Fruit fly (Drosophila melanogaster) whole organism, embryonic: ENCODE results near the gene CG8476.

Source experiments
- CG15269 ChIP-seq: fragments of 200-800 bp; sonication (Bioruptor generic); optimal IDR thresholded peaks from 2 replicates; lab custom pipeline; 2018; ENCODE audit warnings: missing biosample characterization, mild to moderate bottlenecking, missing genetic modification characterization, moderate library complexity
- CG17359 ChIP-seq: fragments of 200-800 bp; sonication (Bioruptor generic); optimal IDR thresholded peaks from 3 replicates; lab custom pipeline; 2018; ENCODE audit warnings: missing biosample characterization, mild to moderate bottlenecking, missing genetic modification characterization, moderate library complexity
- CG2202 ChIP-seq: fragments of 200-800 bp; sonication (Bioruptor generic); optimal IDR thresholded peaks from 2 replicates; lab custom pipeline; 2018; ENCODE audit warnings: missing biosample characterization, mild to moderate bottlenecking, missing genetic modification characterization
- CG2875 ChIP-seq: fragments of 200-800 bp; sonication (Bioruptor generic); optimal IDR thresholded peaks from 2 replicates; lab custom pipeline; 2017; ENCODE audit warnings: missing biosample characterization, mild to moderate bottlenecking, missing genetic modification characterization, missing genetic modification reagents
- CG6654 ChIP-seq: fragments of 200-800 bp; sonication (Bioruptor generic); optimal IDR thresholded peaks from 2 replicates; lab custom pipeline; 2017; ENCODE audit warnings: missing biosample characterization, mild to moderate bottlenecking, missing genetic modification characterization
- CG9215 ChIP-seq: fragments of 200-800 bp; sonication (Bioruptor generic); IDR thresholded peaks from 2 replicates; pipeline ENCODE4 v1.3.6; 2022; ENCODE audit warnings: missing biosample characterization, missing genetic modification characterization
- CHES-1-like ChIP-seq: fragments of 200-800 bp; sonication (Bioruptor generic); optimal IDR thresholded peaks from 2 replicates; lab custom pipeline; 2016; ENCODE audit warnings: missing biosample characterization, missing genetic modification characterization
- Dip2 ChIP-seq: fragments of 200-800 bp; sonication (Bioruptor generic); IDR thresholded peaks from 2 replicates; pipeline ENCODE4 v1.3.6; 2022; ENCODE audit warnings: missing biosample characterization, missing genetic modification characterization
- Ets97D ChIP-seq: fragments of 200-800 bp; sonication (Bioruptor generic); optimal IDR thresholded peaks from 3 replicates; lab custom pipeline; 2016; ENCODE audit warnings: missing biosample characterization, missing genetic modification characterization
- dati ChIP-seq: fragments of 200-800 bp; sonication (Bioruptor generic); IDR thresholded peaks from 2 replicates; pipeline ENCODE4 v1.3.6; 2022; ENCODE audit warnings: missing biosample characterization, missing genetic modification characterization
- eve ChIP-seq, 2 experiments: fragments of >200 bp; optimal IDR thresholded peaks; 2 replicates each; lab custom pipeline; 2017; ENCODE audit warnings: missing biosample characterization in 2 of 2, missing genetic modification characterization in 2 of 2
- grau ChIP-seq: fragments of 200-800 bp; optimal IDR thresholded peaks from 3 replicates; lab custom pipeline; 2019; ENCODE audit warnings: missing biosample characterization, mild to moderate bottlenecking, missing genetic modification characterization, moderate library complexity
- klu ChIP-seq: fragments of 200-800 bp; sonication (Bioruptor generic); IDR thresholded peaks from 2 replicates; pipeline ENCODE4 v1.3.6; 2022; ENCODE audit warnings: missing biosample characterization, missing genetic modification characterization

dm6 chr3R:13261706-13262105, 41.3 kb upstream of the CG8476 start:
- no peak for TF ChIP-seq dati
- TF ChIP-seq CG2202 (tag; lab: Kevin White, UChicago) = no peak
- no peak for TF ChIP-seq grau (tag; lab: Kevin White, UChicago)
- TF ChIP-seq eve (GFP tag; optimal IDR thresholded peaks at IDR 0.05; lab: Kevin White, UChicago) = no peak
- TF ChIP-seq CG15269 (tag; lab: Kevin White, UChicago) = no peak
- no peak for TF ChIP-seq klu
- TF ChIP-seq CHES-1-like (GFP tag; lab: Kevin White, UChicago) = no peak
- no peak for TF ChIP-seq Ets97D
- no peak for TF ChIP-seq CG17359 (tag; lab: Kevin White, UChicago)
- TF ChIP-seq CG2875 (GFP tag; lab: Kevin White, UChicago) = no peak
- no peak for TF ChIP-seq CG6654
- no peak for TF ChIP-seq Dip2 (GFP tag; lab: Robert Waterston, UW)
- TF ChIP-seq CG9215 (GFP tag; lab: Robert Waterston, UW) = no peak
